Worm (Caenorhabditis elegans): ENCODE data around the gene ctl-2.

ce11 chrII:14257943-14258342 is 43.9 kb downstream of the ctl-2 start:
- TF ChIP-seq unc-62 (GFP tag; optimal IDR thresholded peaks at IDR 0.05) = no peak
- TF ChIP-seq ces-1 (GFP tag; optimal IDR thresholded peaks at IDR 0.05) = no peak
- no peak for TF ChIP-seq lir-3 (tag; optimal IDR thresholded peaks at IDR 0.05; ENCODE audit: poor library complexity)
- TF ChIP-seq nhr-90 (tag; optimal IDR thresholded peaks at IDR 0.05; ENCODE audit: poor library complexity) = no peak
- no peak for TF ChIP-seq snu-23 (GFP tag; optimal IDR thresholded peaks at IDR 0.05)
- TF ChIP-seq nhr-77 (tag; optimal IDR thresholded peaks at IDR 0.05) = no peak
- no peak for TF ChIP-seq aly-2 (tag; optimal IDR thresholded peaks at IDR 0.05)
- no peak for TF ChIP-seq mdl-1 (tag; optimal IDR thresholded peaks at IDR 0.05)
- no peak for TF ChIP-seq zag-1 (tag; optimal IDR thresholded peaks at IDR 0.05)

All from whole organism, L1 larva.